Fruit fly (Drosophila melanogaster) whole organism, embryonic: ENCODE measurements around the gene Pmm2.
A peak's percentile ranks its signal among the peaks of the same experiment; 100 is the strongest.

Source experiments
- Atf-2 ChIP-seq: fragments of 200-800 bp; sonication (Bioruptor generic); optimal IDR thresholded peaks from 2 replicates; lab custom pipeline; 2016; ENCODE audit warnings: missing biosample characterization, missing genetic modification characterization
- CG10543 ChIP-seq: fragments of 200-800 bp; sonication (Bioruptor generic); optimal IDR thresholded peaks from 3 replicates; lab custom pipeline; 2017; ENCODE audit warnings: missing biosample characterization, mild to moderate bottlenecking, missing genetic modification characterization, moderate library complexity
- CG12659 ChIP-seq: fragments of 200-800 bp; sonication (Bioruptor generic); optimal IDR thresholded peaks from 3 replicates; lab custom pipeline; 2017; ENCODE audit warnings: mild to moderate bottlenecking, missing biosample characterization, missing genetic modification reagents, missing genetic modification characterization
- CG14441 ChIP-seq: fragments of 200-800 bp; sonication (Bioruptor generic); IDR thresholded peaks from 2 replicates; pipeline ENCODE4 v1.3.6; 2022; ENCODE audit warnings: missing biosample characterization, missing genetic modification characterization
- CG15269 ChIP-seq: fragments of 200-800 bp; sonication (Bioruptor generic); optimal IDR thresholded peaks from 2 replicates; lab custom pipeline; 2018; ENCODE audit warnings: missing biosample characterization, mild to moderate bottlenecking, missing genetic modification characterization, moderate library complexity
- CG15479 ChIP-seq: fragments of 200-800 bp; sonication (Bioruptor generic); optimal IDR thresholded peaks from 3 replicates; lab custom pipeline; 2019; ENCODE audit warnings: missing biosample characterization, mild to moderate bottlenecking, missing genetic modification characterization, moderate library complexity
- CG1603 ChIP-seq: fragments of 200-800 bp; sonication (Bioruptor generic); optimal IDR thresholded peaks from 2 replicates; lab custom pipeline; 2019; ENCODE audit warnings: missing biosample characterization, mild to moderate bottlenecking, missing genetic modification characterization, moderate library complexity
- CG16813 ChIP-seq: fragments of 200-800 bp; sonication (Bioruptor generic); IDR thresholded peaks from 3 replicates; pipeline ENCODE4 v1.3.6; 2022; ENCODE audit warnings: missing biosample characterization, missing genetic modification characterization; ENCODE audit not compliant: partially characterized antibody
- CG18619 ChIP-seq: fragments of 200-800 bp; sonication (Bioruptor generic); optimal IDR thresholded peaks from 3 replicates; lab custom pipeline; 2017; ENCODE audit warnings: missing biosample characterization, mild to moderate bottlenecking, missing genetic modification characterization
- CG2202 ChIP-seq: fragments of 200-800 bp; sonication (Bioruptor generic); optimal IDR thresholded peaks from 2 replicates; lab custom pipeline; 2018; ENCODE audit warnings: missing biosample characterization, mild to moderate bottlenecking, missing genetic modification characterization
- CG31441 ChIP-seq: fragments of 200-800 bp; sonication (Bioruptor generic); IDR thresholded peaks from 2 replicates; pipeline ENCODE4 v1.3.6; 2022; ENCODE audit warnings: missing biosample characterization, missing genetic modification characterization
- CG3726 ChIP-seq: fragments of 200-800 bp; sonication (Bioruptor generic); IDR thresholded peaks from 3 replicates; pipeline ENCODE4, ENCODE4 v1.3.6; 2022; ENCODE audit warnings: missing biosample characterization, missing genetic modification characterization
- CG42726 ChIP-seq: fragments of 200-800 bp; sonication (Bioruptor generic); IDR thresholded peaks from 2 replicates; pipeline ENCODE4 v1.3.6; 2022; ENCODE audit warnings: missing biosample characterization, missing genetic modification characterization; ENCODE audit not compliant: partially characterized antibody
- CG4707 ChIP-seq: fragments of 200-800 bp; sonication (Bioruptor generic); optimal IDR thresholded peaks from 2 replicates; lab custom pipeline; 2018; ENCODE audit warnings: missing biosample characterization, mild to moderate bottlenecking, missing genetic modification characterization, moderate library complexity
- CG5180 ChIP-seq: fragments of 200-800 bp; sonication (Bioruptor generic); optimal IDR thresholded peaks from 3 replicates; lab custom pipeline; 2017; ENCODE audit warnings: missing biosample characterization, missing genetic modification characterization, mild to moderate bottlenecking, moderate library complexity, missing genetic modification reagents
- CG5953 ChIP-seq: fragments of 200-800 bp; sonication (Bioruptor generic); IDR thresholded peaks from 2 replicates; pipeline ENCODE4 v1.3.6; 2022; ENCODE audit warnings: missing biosample characterization, missing genetic modification characterization
- CG7271 ChIP-seq: fragments of 200-800 bp; sonication (Bioruptor generic); optimal IDR thresholded peaks from 2 replicates; lab custom pipeline; 2018; ENCODE audit warnings: missing biosample characterization, mild to moderate bottlenecking, missing genetic modification characterization, moderate library complexity
- CG7839 ChIP-seq: fragments of 200-800 bp; sonication (Bioruptor generic); optimal IDR thresholded peaks from 3 replicates; lab custom pipeline; 2018; ENCODE audit warnings: missing biosample characterization, mild to moderate bottlenecking, missing genetic modification characterization, moderate library complexity
- Fer2 ChIP-seq: fragments of 200-800 bp; sonication (Bioruptor generic); optimal IDR thresholded peaks from 2 replicates; lab custom pipeline; 2018; ENCODE audit warnings: missing biosample characterization, mild to moderate bottlenecking, missing genetic modification characterization, moderate library complexity
- H15 ChIP-seq: fragments of 200-800 bp; sonication (Bioruptor generic); IDR thresholded peaks from 3 replicates; pipeline ENCODE4 v1.3.6; 2022; ENCODE audit warnings: missing biosample characterization, missing genetic modification characterization
- HLHmδ ChIP-seq: fragments of 200-800 bp; sonication (Bioruptor generic); optimal IDR thresholded peaks from 2 replicates; lab custom pipeline; 2018; ENCODE audit warnings: missing biosample characterization, mild to moderate bottlenecking, missing genetic modification characterization, moderate library complexity
- Hr3 ChIP-seq: fragments of 200-800 bp; sonication (Bioruptor generic); optimal IDR thresholded peaks from 3 replicates; lab custom pipeline; 2016; ENCODE audit warnings: missing biosample characterization, missing genetic modification characterization
- Lim3 ChIP-seq: fragments of 200-800 bp; sonication (Bioruptor generic); IDR thresholded peaks from 2 replicates; pipeline ENCODE4 v1.3.6; 2022; ENCODE audit warnings: missing biosample characterization, missing genetic modification characterization
- Max ChIP-seq: fragments of 200-800 bp; sonication (Bioruptor generic); optimal IDR thresholded peaks from 2 replicates; lab custom pipeline; 2016; ENCODE audit warnings: missing biosample characterization, mild to moderate bottlenecking, missing genetic modification characterization
- Med ChIP-seq: fragments of 200-800 bp; sonication (Bioruptor generic); peaks from one replicate; lab custom pipeline; 2016; ENCODE audit warnings: missing biosample characterization, missing genetic modification characterization, mild to moderate bottlenecking, inconsistent platforms, moderate library complexity
- Oaz ChIP-seq: fragments of 200-800 bp; sonication (Bioruptor generic); IDR thresholded peaks from 2 replicates; pipeline ENCODE4 v1.3.6; 2022; ENCODE audit warnings: missing biosample characterization, missing genetic modification characterization
- Ptx1 ChIP-seq: fragments of 200-800 bp; sonication (Bioruptor generic); IDR thresholded peaks from 2 replicates; pipeline ENCODE4 v1.3.6; 2022; ENCODE audit warnings: missing biosample characterization, missing genetic modification characterization
- abd-A ChIP-seq: fragments of 200-800 bp; sonication (Bioruptor generic); optimal IDR thresholded peaks from 3 replicates; lab custom pipeline; 2019; ENCODE audit warnings: missing biosample characterization, mild to moderate bottlenecking, missing genetic modification characterization, moderate library complexity
- crol ChIP-seq: fragments of 200-800 bp; sonication (Bioruptor generic); IDR thresholded peaks from 2 replicates; pipeline ENCODE4 v1.3.6; 2022; ENCODE audit warnings: missing biosample characterization, missing genetic modification characterization
- dimm ChIP-seq: fragments of 200-800 bp; sonication (Bioruptor generic); IDR thresholded peaks from 2 replicates; pipeline ENCODE4 v1.3.6; 2022; ENCODE audit warnings: missing biosample characterization, missing genetic modification characterization
- ems ChIP-seq: fragments of 200-800 bp; sonication (Bioruptor generic); optimal IDR thresholded peaks from 3 replicates; lab custom pipeline; 2016; ENCODE audit warnings: missing biosample characterization, missing genetic modification characterization
- her ChIP-seq: fragments of 200-800 bp; sonication (Bioruptor generic); optimal IDR thresholded peaks from 2 replicates; lab custom pipeline; 2016; ENCODE audit warnings: missing biosample characterization, missing genetic modification characterization
- klu ChIP-seq: fragments of 200-800 bp; sonication (Bioruptor generic); IDR thresholded peaks from 2 replicates; pipeline ENCODE4 v1.3.6; 2022; ENCODE audit warnings: missing biosample characterization, missing genetic modification characterization
- luna ChIP-seq: fragments of 200-800 bp; sonication (Bioruptor generic); optimal IDR thresholded peaks from 2 replicates; lab custom pipeline; 2016; ENCODE audit warnings: missing biosample characterization, missing genetic modification characterization
- mirr ChIP-seq: fragments of 200-800 bp; sonication (Bioruptor generic); optimal IDR thresholded peaks from 3 replicates; lab custom pipeline; 2018; ENCODE audit warnings: missing biosample characterization, mild to moderate bottlenecking, missing genetic modification characterization
- nerfin-2 ChIP-seq: fragments of 200-800 bp; sonication (Bioruptor generic); IDR thresholded peaks from 2 replicates; pipeline ENCODE4 v1.3.6; 2022; ENCODE audit warnings: missing biosample characterization, missing genetic modification characterization; ENCODE audit not compliant: partially characterized antibody
- otp ChIP-seq: fragments of 200-800 bp; sonication (Bioruptor generic); IDR thresholded peaks from 3 replicates; pipeline ENCODE4, ENCODE4 v1.3.6; 2022; ENCODE audit warnings: missing biosample characterization, missing genetic modification characterization
- phol ChIP-seq: fragments of 200-800 bp; sonication (Bioruptor generic); optimal IDR thresholded peaks from 3 replicates; lab custom pipeline; 2018; ENCODE audit warnings: missing biosample characterization, mild to moderate bottlenecking, missing genetic modification characterization, moderate library complexity
- pita ChIP-seq: fragments of 200-800 bp; sonication (Bioruptor generic); optimal IDR thresholded peaks from 2 replicates; lab custom pipeline; 2017; ENCODE audit warnings: missing biosample characterization, mild to moderate bottlenecking, missing genetic modification characterization
- sc ChIP-seq, 3 experiments: fragments of >200 bp in 2 of 3; fragments of 200-800 bp in 1 of 3; sonication (Bioruptor generic) in 1 of 3; optimal IDR thresholded peaks; 2 replicates in 2 of 3; 3 replicates in 1 of 3; lab custom pipeline; 2017; ENCODE audit warnings: mild to moderate bottlenecking in 1 of 3, missing biosample characterization in 1 of 3, missing genetic modification characterization in 1 of 3, missing genetic modification reagents in 1 of 3
- sima ChIP-seq: fragments of 200-800 bp; sonication (Bioruptor generic); optimal IDR thresholded peaks from 2 replicates; lab custom pipeline; 2016; ENCODE audit warnings: missing biosample characterization, missing genetic modification characterization
- stwl ChIP-seq: fragments of 200-800 bp; sonication (Bioruptor generic); optimal IDR thresholded peaks from 3 replicates; lab custom pipeline; 2018; ENCODE audit warnings: missing biosample characterization, mild to moderate bottlenecking, missing genetic modification characterization, moderate library complexity
- sug ChIP-seq: fragments of 200-800 bp; optimal IDR thresholded peaks from 2 replicates; lab custom pipeline; 2019; ENCODE audit warnings: missing biosample characterization, mild to moderate bottlenecking, missing genetic modification characterization, moderate library complexity
- trem ChIP-seq: fragments of 200-800 bp; optimal IDR thresholded peaks from 3 replicates; lab custom pipeline; 2019; ENCODE audit warnings: missing biosample characterization, mild to moderate bottlenecking, missing genetic modification characterization, moderate library complexity
- trh ChIP-seq: fragments of 200-800 bp; sonication (Bioruptor generic); optimal IDR thresholded peaks from 2 replicates; lab custom pipeline; 2016; ENCODE audit warnings: missing biosample characterization, missing genetic modification characterization
- vnd ChIP-seq: fragments of 200-800 bp; sonication (Bioruptor generic); IDR thresholded peaks from 3 replicates; pipeline ENCODE4 v1.3.6; 2022; ENCODE audit warnings: missing biosample characterization, missing genetic modification characterization; ENCODE audit not compliant: partially characterized antibody
- vvl ChIP-seq: fragments of 200-800 bp; sonication (Bioruptor generic); IDR thresholded peaks from 2 replicates; pipeline ENCODE4 v1.3.6; 2022; ENCODE audit warnings: missing biosample characterization, missing genetic modification characterization
- z ChIP-seq: fragments of 200-800 bp; sonication (Bioruptor generic); IDR thresholded peaks from 3 replicates; pipeline ENCODE4 v1.3.6; 2022; ENCODE audit warnings: missing biosample characterization, missing genetic modification characterization

Gene Pmm2

DNA sequence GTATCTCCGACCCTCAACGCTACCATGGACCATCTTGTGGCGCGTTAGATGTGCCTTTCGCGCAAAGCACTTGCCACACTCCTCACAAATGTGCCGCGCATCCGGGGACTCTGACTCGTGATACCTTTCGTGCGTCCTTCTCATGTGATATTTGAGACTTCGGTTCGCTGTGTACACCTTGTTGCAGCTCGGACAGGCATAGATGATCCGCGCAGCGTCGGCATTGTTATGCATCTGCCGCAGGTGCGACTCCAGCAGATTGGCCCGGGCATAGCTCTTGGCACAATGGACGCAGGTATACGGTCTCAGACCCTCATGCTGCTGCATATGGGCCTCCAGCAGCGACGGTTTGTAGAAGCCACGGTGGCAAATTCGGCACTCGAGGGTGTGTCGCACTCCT lies 28.4 kb upstream of the Pmm2 start (continued):
- TF ChIP-seq klu (GFP tag; lab: Robert Waterston, UW) = no peak
- TF ChIP-seq vvl (GFP tag; lab: Robert Waterston, UW) = no peak
- TF ChIP-seq abd-A (tag; lab: Kevin White, UChicago) = no peak
- no peak for TF ChIP-seq ems (GFP tag; lab: Kevin White, UChicago)
- TF ChIP-seq CG1603 = no peak
- no peak for TF ChIP-seq z (GFP tag; lab: Robert Waterston, UW)
- 0 out of 3 replicates have a peak, but pooled peaks have one; percentile 20 for TF ChIP-seq CG3726 (GFP tag; lab: Robert Waterston, UW)
- TF ChIP-seq phol (tag; lab: Kevin White, UChicago) = no peak

DNA sequence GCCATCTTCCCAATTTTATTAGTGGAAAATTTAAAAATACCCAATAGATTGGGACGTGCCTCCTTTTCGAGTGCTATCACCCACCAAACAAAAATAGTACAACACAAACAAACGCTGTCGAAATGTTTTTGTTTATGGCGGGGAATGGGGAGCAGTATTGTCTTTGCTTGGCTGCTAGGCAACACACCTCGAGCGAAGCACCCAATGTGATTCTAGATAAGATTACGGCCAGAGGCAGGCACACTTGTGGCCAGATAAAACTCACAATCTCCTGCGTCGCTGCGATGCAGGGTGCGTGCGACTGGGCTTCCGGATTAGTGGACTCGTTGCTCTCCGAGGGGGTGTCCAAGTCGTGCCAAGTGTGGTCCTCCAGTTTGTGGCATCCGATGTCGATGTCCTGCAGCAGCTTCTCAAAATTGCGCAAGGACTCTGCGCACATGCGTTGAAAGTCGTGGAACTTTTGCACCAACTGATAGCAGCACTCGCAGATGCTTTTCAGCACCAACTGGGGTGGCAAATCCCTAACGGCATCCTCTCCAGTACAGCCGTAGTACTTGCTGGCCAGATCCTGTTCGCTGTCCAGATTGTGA lies 27.3 kb upstream of the Pmm2 start:
- TF ChIP-seq her (GFP tag; lab: Kevin White, UChicago) (peak; percentile 62), Max (GFP tag; lab: Kevin White, UChicago) (no peak), Fer2 (tag; lab: Kevin White, UChicago) (no peak), Atf-2 (GFP tag; lab: Kevin White, UChicago) (no peak), sc (optimal IDR thresholded peaks at IDR 0.05; lab: Kevin White, UChicago) (no peak), sc (GFP tag; optimal IDR thresholded peaks at IDR 0.05; lab: Kevin White, UChicago) (no peak), CG18619 (GFP tag; lab: Kevin White, UChicago) (no peak), Ptx1 (GFP tag; lab: Robert Waterston, UW) (no peak), CG15479 (no peak), nerfin-2 (GFP tag; lab: Robert Waterston, UW) (no peak), CG5180 (GFP tag; lab: Kevin White, UChicago) (no peak), dimm (GFP tag; lab: Robert Waterston, UW) (no peak), CG7271 (tag; lab: Kevin White, UChicago) (no peak), CG10543 (GFP tag; lab: Kevin White, UChicago) (peak; percentile 16), luna (no peak), CG2202 (tag; lab: Kevin White, UChicago) (no peak), vvl (GFP tag; lab: Robert Waterston, UW) (no peak), H15 (no peak), CG7839 (tag; lab: Kevin White, UChicago) (no peak), vnd (GFP tag; lab: Robert Waterston, UW) (0 out of 3 replicates have a peak, but pooled peaks have one; percentile 16), CG42726 (GFP tag; lab: Robert Waterston, UW) (no peak), HLHmδ (peak; percentile 14), stwl (no peak), CG5953 (GFP tag; lab: Robert Waterston, UW) (no peak), sug (tag; lab: Kevin White, UChicago) (peak; percentile 68), CG12659 (GFP tag; lab: Kevin White, UChicago) (no peak), CG31441 (GFP tag; lab: Robert Waterston, UW) (no peak), CG14441 (GFP tag; lab: Robert Waterston, UW) (no peak), Med (GFP tag; lab: Kevin White, UChicago) (peak; percentile 31), sima (GFP tag; lab: Kevin White, UChicago) (no peak), Oaz (no peak), trh (GFP tag; lab: Kevin White, UChicago) (no peak), crol (GFP tag; lab: Robert Waterston, UW) (peak; percentile 11; the same call in 1 of the 2 replicates), Lim3 (GFP tag; lab: Robert Waterston, UW) (no peak), trem (tag; lab: Kevin White, UChicago) (no peak), pita (GFP tag; lab: Kevin White, UChicago) (no peak), mirr (GFP tag; lab: Kevin White, UChicago) (peak; percentile 9), otp (GFP tag; lab: Robert Waterston, UW) (no peak), CG15269 (no peak), Hr3 (GFP tag; lab: Kevin White, UChicago) (no peak), CG16813 (GFP tag; lab: Robert Waterston, UW) (0 out of 3 replicates have a peak, but pooled peaks have one; percentile 21), CG4707 (GFP tag; lab: Kevin White, UChicago) (no peak)
